Fruit fly (Drosophila melanogaster) S2 (cell line): ENCODE results near the gene mRpL40.

Experiments used
- CG8478 ChIP-seq: fragments of >200 bp; optimal IDR thresholded peaks from 2 replicates; lab custom pipeline; 2018
- CTCF ChIP-seq, 2 experiments: fragments of >200 bp; optimal IDR thresholded peaks; 2 replicates each; lab custom pipeline; 2018

DNA sequence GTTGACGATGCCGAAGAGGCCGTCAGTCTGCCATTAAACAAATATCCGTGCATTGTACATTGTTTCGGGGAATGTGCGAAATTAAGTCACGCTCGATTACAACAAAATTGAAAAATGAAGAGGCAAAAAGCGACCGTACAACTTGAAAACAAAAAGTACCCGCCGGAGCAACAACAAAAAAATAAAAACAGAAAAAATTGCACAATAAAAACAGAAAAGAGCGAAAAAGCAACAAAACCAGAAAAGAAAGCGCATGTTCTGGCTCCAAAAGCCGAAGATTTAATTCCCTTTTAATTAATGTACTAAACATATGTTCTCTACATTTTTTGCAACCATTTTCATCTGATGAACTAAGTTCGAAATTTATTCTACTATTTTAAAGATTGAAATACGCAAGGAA, 48.8 kb downstream of the mRpL40 start:
- TF ChIP-seq CG8478 (lab: Kevin White, UChicago) (no peak), CTCF (optimal IDR thresholded peaks at IDR 0.05; lab: Kevin White, UChicago) (no peak)
